Fruit fly (Drosophila melanogaster) whole organism, embryonic: Measurements from ENCODE around the gene alphaTub84B.

Source experiments
- CG10654 ChIP-seq: fragments of 200-800 bp; sonication (Bioruptor generic); optimal IDR thresholded peaks from 2 replicates; lab custom pipeline; 2016; ENCODE audit warnings: missing biosample characterization, missing genetic modification characterization
- CG2129 ChIP-seq: fragments of 200-800 bp; sonication (Bioruptor generic); IDR thresholded peaks from 2 replicates; pipeline ENCODE4 v1.3.6; 2022; ENCODE audit warnings: missing biosample characterization, missing genetic modification characterization; ENCODE audit not compliant: partially characterized antibody
- Sox100B ChIP-seq: fragments of 200-800 bp; sonication (Bioruptor generic); optimal IDR thresholded peaks from 3 replicates; lab custom pipeline; 2018; ENCODE audit warnings: missing biosample characterization, mild to moderate bottlenecking, missing genetic modification characterization
- Tbp ChIP-seq: fragments of >200 bp; optimal IDR thresholded peaks from 2 replicates; lab custom pipeline; 2018; ENCODE audit warnings: missing biosample characterization, missing genetic modification characterization
- cas ChIP-seq: fragments of 200-800 bp; sonication (Bioruptor generic); IDR thresholded peaks from 2 replicates; pipeline ENCODE4 v1.3.6; 2022; ENCODE audit warnings: missing biosample characterization, missing genetic modification characterization
- hb ChIP-seq: fragments of 200-800 bp; sonication (Bioruptor generic); IDR thresholded peaks from 3 replicates; pipeline ENCODE4 v1.3.6; 2022; ENCODE audit warnings: missing biosample characterization, missing genetic modification characterization; ENCODE audit not compliant: partially characterized antibody
- pnt ChIP-seq: fragments of 200-800 bp; sonication (Bioruptor generic); optimal IDR thresholded peaks from 3 replicates; lab custom pipeline; 2016; ENCODE audit warnings: missing biosample characterization, missing genetic modification characterization
- salm ChIP-seq: fragments of 200-800 bp; sonication (Bioruptor generic); optimal IDR thresholded peaks from 2 replicates; lab custom pipeline; 2018; ENCODE audit warnings: missing biosample characterization, mild to moderate bottlenecking, missing genetic modification characterization

DNA sequence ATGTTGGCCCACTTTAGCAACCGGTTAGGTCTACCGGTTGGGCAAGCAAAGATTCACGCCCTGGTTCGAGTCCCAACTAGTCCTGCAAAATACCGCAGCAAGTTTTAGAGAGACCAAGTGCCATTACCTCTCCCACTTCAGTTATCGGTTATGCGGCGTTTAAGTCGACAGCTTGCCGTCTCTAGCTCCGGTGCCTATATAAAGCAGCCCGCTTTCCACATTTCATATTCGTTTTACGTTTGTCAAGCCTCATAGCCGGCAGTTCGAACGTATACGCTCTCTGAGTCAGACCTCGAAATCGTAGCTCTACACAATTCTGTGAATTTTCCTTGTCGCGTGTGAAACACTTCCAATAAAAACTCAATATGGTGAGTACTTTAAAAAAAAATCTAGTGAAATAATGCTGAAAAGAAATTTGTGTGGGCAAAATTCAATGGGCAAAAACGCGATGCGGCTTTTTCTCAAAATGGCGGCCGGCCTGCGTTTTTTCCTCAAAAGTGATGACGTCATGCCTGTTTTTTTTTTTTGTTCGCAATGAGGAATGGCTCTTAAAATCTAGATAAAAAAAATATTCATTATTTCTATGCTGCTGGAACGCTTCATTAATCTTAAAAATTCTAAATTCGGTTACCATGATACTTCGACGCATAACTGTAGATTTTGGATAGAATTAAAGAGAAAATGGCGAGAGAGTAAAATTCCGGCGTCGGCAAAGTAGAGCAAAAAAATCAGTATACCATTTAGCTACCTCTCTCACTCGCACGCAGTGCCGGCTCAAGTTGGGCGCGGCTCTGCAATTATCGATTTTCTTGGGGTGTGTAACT, at the start of gene alphaTub84B:
- TF ChIP-seq Sox100B (GFP tag; lab: Kevin White, UChicago): peak; percentile 56
- no peak for TF ChIP-seq CG10654 (GFP tag; lab: Kevin White, UChicago)
- peak; percentile 63 for TF ChIP-seq Tbp (GFP tag; lab: Kevin White, UChicago)
- TF ChIP-seq hb (GFP tag; lab: Robert Waterston, UW): 0 out of 3 replicates have a peak, but pooled peaks have one; percentile 41
- peak; percentile 49 for TF ChIP-seq salm (tag; lab: Kevin White, UChicago)
- TF ChIP-seq CG2129 (GFP tag; lab: Robert Waterston, UW): no peak
- TF ChIP-seq pnt (GFP tag; lab: Kevin White, UChicago): peak; percentile 46
- peak; percentile 63 for TF ChIP-seq cas
